Worm (Caenorhabditis elegans): ENCODE data around the gene F49C12.11.

DNA sequence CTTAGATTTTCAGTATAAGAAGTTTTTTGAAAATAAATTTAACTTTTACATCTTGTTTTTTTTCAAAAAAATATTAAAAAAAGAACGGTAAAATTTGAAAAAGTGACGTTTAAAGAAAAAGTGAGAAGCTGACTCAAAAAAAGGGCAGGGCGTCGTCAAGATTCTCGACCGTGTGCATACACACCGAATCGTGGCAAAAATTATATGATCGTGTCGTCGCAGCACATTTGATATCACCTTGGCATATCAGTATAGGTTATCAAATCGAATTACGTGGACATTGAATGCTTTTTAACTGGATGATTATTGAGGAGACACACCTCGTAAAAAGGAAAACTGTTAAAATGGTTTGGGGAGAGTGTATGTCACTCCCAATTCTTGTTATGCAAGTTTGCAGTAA, 13.8 kb downstream of the F49C12.11 start:
- TF ChIP-seq ama-1 (optimal IDR thresholded peaks at IDR 0.05) (no peak), ZK546.5 (tag; optimal IDR thresholded peaks at IDR 0.05) (no peak), elt-2 (tag; optimal IDR thresholded peaks at IDR 0.05) (peak; percentile 93), pqm-1 (tag; optimal IDR thresholded peaks at IDR 0.05) (peak; percentile 57), nhr-11 (tag; optimal IDR thresholded peaks at IDR 0.05) (no peak), mml-1 (tag; optimal IDR thresholded peaks at IDR 0.05) (no peak), egl-27 (tag; optimal IDR thresholded peaks at IDR 0.05) (no peak), tbx-2 (tag; optimal IDR thresholded peaks at IDR 0.05) (no peak), jun-1 (tag; optimal IDR thresholded peaks at IDR 0.05) (no peak), pha-4 (tag; optimal IDR thresholded peaks at IDR 0.05) (no peak), nhr-28 (tag; optimal IDR thresholded peaks at IDR 0.05) (no peak), snpc-4 (tag; optimal IDR thresholded peaks at IDR 0.05) (no peak), fkh-10 (GFP tag; optimal IDR thresholded peaks at IDR 0.05) (no peak)

Measured in whole organism, L3 larva.